Fruit fly (Drosophila melanogaster): ENCODE data around the gene kipf.

kipf gene

dm6 chr3R:7886167-7886858 is 27.3 kb upstream of the kipf start, which contains the start of gene CG17816:
CG17816 (minus strand) TSS chr3R:7886733.
- no peak for TF ChIP-seq Dbx (GFP tag; IDR thresholded peaks at IDR 0.05)
- TF ChIP-seq CG15601 (tag; optimal IDR thresholded peaks at IDR 0.05) = peak; percentile 13
- no peak for TF ChIP-seq CG13287 (GFP tag; IDR thresholded peaks at IDR 0.05; ENCODE audit: partially characterized antibody)
- TF ChIP-seq Antp (GFP tag; optimal IDR thresholded peaks at IDR 0.05) = no peak
- TF ChIP-seq CG7987 (GFP tag; optimal IDR thresholded peaks at IDR 0.05) = no peak
- TF ChIP-seq CG8944 (GFP tag; optimal IDR thresholded peaks at IDR 0.05) = no peak
- TF ChIP-seq CG12071 (GFP tag; optimal IDR thresholded peaks at IDR 0.05) = no peak
- no peak for TF ChIP-seq HLHmδ (GFP tag; optimal IDR thresholded peaks at IDR 0.05)
- TF ChIP-seq Ets65A (GFP tag) = peak; percentile 71
- TF ChIP-seq Nf-YB (GFP tag; optimal IDR thresholded peaks at IDR 0.05) = peak; percentile 29
- no peak for TF ChIP-seq CkIIα-i1 (GFP tag; IDR thresholded peaks at IDR 0.05)
- TF ChIP-seq chm (GFP tag; IDR thresholded peaks at IDR 0.05) = no peak
- TF ChIP-seq caup (GFP tag; optimal IDR thresholded peaks at IDR 0.05; ENCODE audit: severe bottlenecking) = no peak
- no peak for TF ChIP-seq CG15011 (GFP tag; optimal IDR thresholded peaks at IDR 0.05)
- TF ChIP-seq CG9876 (GFP tag; optimal IDR thresholded peaks at IDR 0.05) = no peak
- TF ChIP-seq Adf1 (GFP tag; IDR thresholded peaks at IDR 0.05) = peak; percentile 84
- TF ChIP-seq Optix (GFP tag; IDR thresholded peaks at IDR 0.05) = no peak
- no peak for TF ChIP-seq luna (GFP tag; optimal IDR thresholded peaks at IDR 0.05)
- TF ChIP-seq sisA (GFP tag; IDR thresholded peaks at IDR 0.05) = no peak
- peak in 1 of 2 experiments; percentile 42 for TF ChIP-seq Pdp1 (GFP tag; optimal IDR thresholded peaks at IDR 0.05)
- peak; percentile 43 for TF ChIP-seq HHEX (GFP tag; optimal IDR thresholded peaks at IDR 0.05)
- peak; percentile 20 for TF ChIP-seq CG5180 (GFP tag; optimal IDR thresholded peaks at IDR 0.05)
- no peak for TF ChIP-seq vnd (GFP tag; IDR thresholded peaks at IDR 0.05; ENCODE audit: partially characterized antibody)
- peak in 1 of 2 experiments; percentile 11 for TF ChIP-seq Trl (optimal IDR thresholded peaks at IDR 0.05)
- TF ChIP-seq Trl (GFP tag; optimal IDR thresholded peaks at IDR 0.05) = no peak
- no peak for TF ChIP-seq CG14014 (GFP tag; IDR thresholded peaks at IDR 0.05)
- no peak for TF ChIP-seq Xrp1 (GFP tag; IDR thresholded peaks at IDR 0.05)
- peak; percentile 85 for TF ChIP-seq p53 (GFP tag; optimal IDR thresholded peaks at IDR 0.05)
- TF ChIP-seq D (optimal IDR thresholded peaks at IDR 0.05) = no peak
- TF ChIP-seq D (GFP tag; optimal IDR thresholded peaks at IDR 0.05) = no peak
- TF ChIP-seq CG8281 (tag; optimal IDR thresholded peaks at IDR 0.05) = no peak
- TF ChIP-seq CG8290 (GFP tag; optimal IDR thresholded peaks at IDR 0.05) = no peak
- TF ChIP-seq CG8290 (tag; optimal IDR thresholded peaks at IDR 0.05) = peak in 1 of 2 experiments; percentile 33
- no peak for TF ChIP-seq Hsf (GFP tag; optimal IDR thresholded peaks at IDR 0.05)
- no peak for TF ChIP-seq ewg (GFP tag; optimal IDR thresholded peaks at IDR 0.05)
- TF ChIP-seq Hmx (GFP tag; optimal IDR thresholded peaks at IDR 0.05) = no peak
- TF ChIP-seq bsh (GFP tag; optimal IDR thresholded peaks at IDR 0.05) = peak in 1 of 2 experiments; percentile 20
- no peak for TF ChIP-seq tio (GFP tag; optimal IDR thresholded peaks at IDR 0.05)
- TF ChIP-seq CG6813 (GFP tag; optimal IDR thresholded peaks at IDR 0.05) = no peak
- no peak for TF ChIP-seq Sox100B (GFP tag; optimal IDR thresholded peaks at IDR 0.05)
- TF ChIP-seq CG10431 (GFP tag; optimal IDR thresholded peaks at IDR 0.05) = peak; percentile 96
- TF ChIP-seq so (GFP tag; IDR thresholded peaks at IDR 0.05) = 0 out of 3 replicates have a peak, but pooled peaks have one; percentile 7
- TF ChIP-seq oc (tag; optimal IDR thresholded peaks at IDR 0.05) = peak; percentile 30
- TF ChIP-seq E2f1 (GFP tag; IDR thresholded peaks at IDR 0.05) = no peak
- TF ChIP-seq gt (GFP tag; IDR thresholded peaks at IDR 0.05) = no peak
- TF ChIP-seq Eip74EF (GFP tag; optimal IDR thresholded peaks at IDR 0.05) = no peak
- TF ChIP-seq Usf (GFP tag; optimal IDR thresholded peaks at IDR 0.05) = no peak
- TF ChIP-seq scrt (GFP tag; optimal IDR thresholded peaks at IDR 0.05) = peak; percentile 37
- TF ChIP-seq az2 (GFP tag; optimal IDR thresholded peaks at IDR 0.05) = no peak
- no peak for TF ChIP-seq CG33213 (GFP tag; optimal IDR thresholded peaks at IDR 0.05)
